Fruit fly (Drosophila melanogaster): ENCODE measurements around the gene CG4281.

CG4281 gene

dm6 chrX:2096341-2096740 is 31.4 kb upstream of the CG4281 start:
- TF ChIP-seq CG6276 (GFP tag; optimal IDR thresholded peaks at IDR 0.05) (no peak), CG10669 (GFP tag; optimal IDR thresholded peaks at IDR 0.05) (no peak), CG31627 (GFP tag; optimal IDR thresholded peaks at IDR 0.05) (no peak), Sox14 (GFP tag; optimal IDR thresholded peaks at IDR 0.05) (peak; percentile 10), ss (GFP tag; optimal IDR thresholded peaks at IDR 0.05) (no peak)

dm6 chrX:2094072-2094761 is 29.3 kb upstream of the CG4281 start, which contains the start of gene csw:
csw (plus strand) TSS chrX:2094234.
- TF ChIP-seq CG6854 (GFP tag; optimal IDR thresholded peaks at IDR 0.05) (peak; percentile 87), Hr38 (GFP tag; optimal IDR thresholded peaks at IDR 0.05) (no peak), CG6808 (GFP tag; optimal IDR thresholded peaks at IDR 0.05) (peak; percentile 93), net (GFP tag; optimal IDR thresholded peaks at IDR 0.05) (peak; percentile 84), Ets96B (tag; optimal IDR thresholded peaks at IDR 0.05) (peak; percentile 89), Gug (GFP tag; IDR thresholded peaks at IDR 0.05) (peak; percentile 54), spab (GFP tag; optimal IDR thresholded peaks at IDR 0.05) (peak; percentile 88), fd85E (GFP tag; optimal IDR thresholded peaks at IDR 0.05) (peak; percentile 27), acj6 (GFP tag; optimal IDR thresholded peaks at IDR 0.05) (no peak), CG6792 (GFP tag; optimal IDR thresholded peaks at IDR 0.05) (peak; percentile 43), pdm3 (GFP tag; optimal IDR thresholded peaks at IDR 0.05) (peak; percentile 57), CG11294 (GFP tag; IDR thresholded peaks at IDR 0.05) (no peak), CG3032 (tag; optimal IDR thresholded peaks at IDR 0.05) (peak; percentile 87), cyc (GFP tag; optimal IDR thresholded peaks at IDR 0.05) (no peak), OdsH (GFP tag; optimal IDR thresholded peaks at IDR 0.05) (peak; percentile 23), Lpt (GFP tag; optimal IDR thresholded peaks at IDR 0.05) (peak; percentile 75), CG32006 (GFP tag; optimal IDR thresholded peaks at IDR 0.05) (peak; percentile 53), CG10631 (GFP tag; optimal IDR thresholded peaks at IDR 0.05) (no peak), topi (GFP tag; optimal IDR thresholded peaks at IDR 0.05) (peak; percentile 51), vri (GFP tag; optimal IDR thresholded peaks at IDR 0.05) (no peak), CG6163 (GFP tag; IDR thresholded peaks at IDR 0.05) (peak; percentile 95), CG4318 (GFP tag; optimal IDR thresholded peaks at IDR 0.05) (peak; percentile 20), fkh (GFP tag; optimal IDR thresholded peaks at IDR 0.05) (peak; percentile 57), Hr39 (GFP tag; optimal IDR thresholded peaks at IDR 0.05) (peak; percentile 37), CG9139 (GFP tag; optimal IDR thresholded peaks at IDR 0.05) (peak; percentile 97), eg (GFP tag; IDR thresholded peaks at IDR 0.05) (peak; percentile 93), CG8632 (GFP tag; optimal IDR thresholded peaks at IDR 0.05) (peak; percentile 44), Met (GFP tag; optimal IDR thresholded peaks at IDR 0.05) (peak; percentile 37), CG1621 (tag; optimal IDR thresholded peaks at IDR 0.05) (peak; percentile 93), Smox (GFP tag; optimal IDR thresholded peaks at IDR 0.05) (peak; percentile 40), CG6276 (GFP tag; optimal IDR thresholded peaks at IDR 0.05) (peak; percentile 92), Ets21C (GFP tag; optimal IDR thresholded peaks at IDR 0.05) (peak; percentile 5), Hr4 (GFP tag; optimal IDR thresholded peaks at IDR 0.05) (no peak), svp (GFP tag) (peak; percentile 46), salr (GFP tag; optimal IDR thresholded peaks at IDR 0.05) (peak; percentile 50 to 82), CG11762 (GFP tag; optimal IDR thresholded peaks at IDR 0.05; ENCODE audit: insufficient read depth) (peak; percentile 69), ss (GFP tag; optimal IDR thresholded peaks at IDR 0.05) (peak; percentile 98 to 99), CG16779 (tag; optimal IDR thresholded peaks at IDR 0.05) (peak; percentile 96), CG10669 (GFP tag; optimal IDR thresholded peaks at IDR 0.05) (peak; percentile 92), CG34406 (GFP tag; optimal IDR thresholded peaks at IDR 0.05) (peak; percentile 54), Blimp-1 (GFP tag; optimal IDR thresholded peaks at IDR 0.05) (no peak), Eip93F (GFP tag; optimal IDR thresholded peaks at IDR 0.05) (no peak), dac (GFP tag; optimal IDR thresholded peaks at IDR 0.05) (peak; percentile 31), Eip78C (GFP tag) (peak; percentile 92), achi (GFP tag; optimal IDR thresholded peaks at IDR 0.05) (peak; percentile 28), CG31627 (GFP tag; optimal IDR thresholded peaks at IDR 0.05) (peak; percentile 38), lz (GFP tag; optimal IDR thresholded peaks at IDR 0.05) (peak; percentile 28), CG8119 (GFP tag; IDR thresholded peaks at IDR 0.05) (peak; percentile 86)
